Worm (Caenorhabditis elegans): ENCODE data around the gene F10B5.3.

The F10B5.3 gene

DNA sequence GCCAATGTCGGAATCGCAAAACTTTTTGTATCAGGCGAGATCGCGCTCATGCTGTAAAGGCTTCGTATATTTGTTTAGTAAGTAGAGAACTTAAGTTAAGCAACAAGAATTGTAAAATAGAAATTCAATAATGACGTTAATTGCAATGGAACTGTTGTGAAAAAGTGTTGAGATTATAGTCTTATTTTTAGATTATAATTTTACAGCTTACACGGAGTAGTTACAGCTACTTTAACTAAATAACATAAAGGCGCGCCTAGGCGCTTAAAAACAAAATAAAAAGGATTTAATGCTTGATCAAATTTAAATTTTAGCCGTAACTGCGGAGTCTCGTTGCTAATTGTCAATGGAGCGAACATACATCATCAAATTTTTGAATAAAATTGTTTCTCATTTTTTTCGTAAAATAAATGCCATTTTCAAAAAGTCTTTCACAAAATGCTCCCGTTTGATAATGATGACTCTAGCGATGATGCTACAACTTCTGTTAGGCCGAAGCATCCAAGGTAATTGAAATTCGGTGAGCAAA is 12.4 kb upstream of the F10B5.3 start, which contains the start of the genes emb-27 and rrf-3:
Gene emb-27, minus strand, starts transcription at position 51 of the 529 bp plus-strand sequence.
Gene rrf-3, plus strand, starts transcription at position 346 of the 529 bp plus-strand sequence.
- TF ChIP-seq him-1 (tag; optimal IDR thresholded peaks at IDR 0.05) (no peak), W03F9.2 (tag; optimal IDR thresholded peaks at IDR 0.05) (no peak), dao-5 (tag; optimal IDR thresholded peaks at IDR 0.05) (no peak)

- TF ChIP-seq him-1 (tag; optimal IDR thresholded peaks at IDR 0.05) = no peak
These were observed 11.1 kb upstream of the F10B5.3 start for ce11 chrII:8160916-8161315.

DNA sequence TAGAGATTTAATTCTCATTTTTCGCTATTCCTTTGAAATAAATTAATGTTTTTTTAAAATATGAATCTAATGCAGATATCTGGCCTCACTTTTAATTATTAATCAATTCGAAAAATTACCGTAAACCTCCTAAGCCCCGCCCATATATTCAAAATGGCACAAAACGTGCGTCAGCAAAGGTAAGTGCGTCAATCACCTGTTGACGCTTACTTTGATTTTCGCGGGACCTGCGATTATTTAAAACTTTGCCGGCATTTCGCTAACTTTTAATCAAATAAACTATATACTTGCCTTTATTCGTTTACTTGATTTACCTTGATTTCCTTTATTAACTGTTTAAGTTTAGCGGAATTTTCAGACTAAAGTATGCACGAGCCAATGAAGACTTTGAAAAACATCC is 8.2 kb upstream of the F10B5.3 start, which contains the start of gene pch-2:
Gene pch-2, plus strand, starts transcription at position 359 of the 400 bp plus-strand sequence.
- TF ChIP-seq him-1 (tag; optimal IDR thresholded peaks at IDR 0.05) (no peak), W03F9.2 (tag; optimal IDR thresholded peaks at IDR 0.05) (no peak), dao-5 (tag; optimal IDR thresholded peaks at IDR 0.05) (no peak)

ce11 chrII:8156845-8157373 is 7.1 kb upstream of the F10B5.3 start, which contains the start of the genes tub-1 and tmem-138:
TSS of gene tub-1 (minus strand) at chrII:8156945.
TSS of gene tmem-138 (plus strand) at chrII:8157323.
- no peak for TF ChIP-seq him-1 (tag; optimal IDR thresholded peaks at IDR 0.05)
- TF ChIP-seq W03F9.2 (tag; optimal IDR thresholded peaks at IDR 0.05) = no peak
- no peak for TF ChIP-seq dao-5 (tag; optimal IDR thresholded peaks at IDR 0.05)

DNA sequence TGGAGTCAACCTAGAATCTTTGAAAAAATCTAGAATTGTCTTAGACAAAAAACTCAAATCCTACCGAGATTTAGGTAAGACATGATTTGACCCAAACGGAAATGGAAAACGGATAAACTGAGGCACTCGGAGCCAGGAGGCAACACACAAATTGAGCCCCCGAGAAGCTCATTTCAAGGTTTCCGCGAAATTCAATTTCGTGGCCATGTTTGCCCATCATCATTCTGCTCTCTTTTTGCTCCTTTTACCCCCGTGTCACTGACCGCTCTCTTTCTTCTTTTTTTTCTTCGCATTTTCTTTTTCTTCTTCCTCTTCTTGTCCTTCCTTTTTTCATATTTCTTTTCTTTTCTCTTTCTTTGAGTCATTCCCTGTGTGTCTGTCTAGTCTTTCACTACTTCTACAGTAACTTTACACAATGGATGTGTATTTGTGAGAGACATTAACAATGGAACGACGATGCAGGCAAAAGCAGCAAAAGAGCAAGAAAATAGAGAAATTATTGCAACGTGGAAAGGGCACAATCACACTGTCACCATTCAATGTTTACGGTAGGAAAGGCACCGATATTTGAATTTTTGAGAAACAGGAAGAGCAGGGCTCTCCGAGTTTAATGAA is 3.0 kb upstream of the F10B5.3 start:
- no peak for TF ChIP-seq him-1 (tag; optimal IDR thresholded peaks at IDR 0.05)
- no peak for TF ChIP-seq W03F9.2 (tag; optimal IDR thresholded peaks at IDR 0.05)
- TF ChIP-seq dao-5 (tag; optimal IDR thresholded peaks at IDR 0.05) = no peak

DNA sequence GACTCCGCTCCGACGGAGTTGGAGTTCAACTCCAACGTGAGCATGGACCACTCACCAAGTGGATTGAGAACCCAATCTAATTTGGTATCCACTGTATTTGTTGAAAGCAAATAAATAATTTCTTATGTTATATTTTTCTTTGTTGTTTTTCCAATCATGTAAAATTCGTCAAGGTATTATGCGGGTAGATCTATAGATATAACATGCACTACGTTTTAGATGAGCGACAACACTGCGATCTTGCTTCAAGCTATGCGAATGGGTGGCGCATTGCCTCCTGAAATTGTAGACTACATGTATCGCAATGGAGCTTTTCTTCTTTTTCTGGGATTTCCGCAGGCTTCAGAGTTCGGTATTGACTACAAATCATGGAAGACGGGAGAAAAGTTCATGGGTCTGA is 5.3 kb downstream of the F10B5.3 start, which contains the start of gene F10B5.2:
Gene F10B5.2, plus strand, starts transcription at position 220 of the 400 bp plus-strand sequence.
- no peak for TF ChIP-seq him-1 (tag; optimal IDR thresholded peaks at IDR 0.05)
- TF ChIP-seq W03F9.2 (tag; optimal IDR thresholded peaks at IDR 0.05) = no peak
- TF ChIP-seq dao-5 (tag; optimal IDR thresholded peaks at IDR 0.05) = no peak

DNA sequence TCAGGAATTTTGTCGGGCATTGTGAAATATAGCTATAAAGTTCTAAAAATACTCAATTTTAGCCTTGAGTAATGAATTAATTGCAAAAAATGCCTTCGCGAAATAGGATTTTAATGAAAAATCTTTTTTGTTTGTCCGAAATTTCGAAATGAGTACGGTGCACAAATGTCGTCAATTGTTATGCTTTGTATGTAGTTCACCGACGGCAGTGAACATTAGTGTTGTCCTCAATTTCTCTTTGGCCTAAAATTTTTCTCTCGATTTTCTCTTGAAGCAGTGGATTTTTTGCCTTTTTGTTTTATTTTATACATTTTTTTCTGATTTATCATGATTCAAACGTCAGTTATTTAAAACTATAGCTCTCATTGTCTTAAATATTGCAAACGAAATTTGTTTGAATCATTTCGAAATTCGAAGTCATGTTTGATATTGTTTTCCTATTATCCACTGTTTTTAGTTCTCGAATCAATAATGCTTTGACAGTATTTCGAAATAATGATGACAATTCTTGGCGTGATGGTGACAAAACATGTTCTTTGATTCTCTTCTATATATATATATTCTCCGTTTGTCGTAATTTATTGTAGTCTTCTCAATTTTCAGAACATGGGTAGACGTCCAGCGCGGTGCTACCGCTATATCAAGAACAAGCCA is 6.4 kb downstream of the F10B5.3 start, which contains the start of the genes ints-11 and rpl-10:
Gene ints-11, minus strand, starts transcription at position 201 of the 654 bp plus-strand sequence.
Gene rpl-10, plus strand, starts transcription at position 604 of the 654 bp plus-strand sequence.
- TF ChIP-seq W03F9.2 (tag; optimal IDR thresholded peaks at IDR 0.05) = peak; percentile 76
- no peak for TF ChIP-seq him-1 (tag; optimal IDR thresholded peaks at IDR 0.05)

- no peak for TF ChIP-seq him-1 (tag; optimal IDR thresholded peaks at IDR 0.05)
- TF ChIP-seq dao-5 (tag; optimal IDR thresholded peaks at IDR 0.05) = no peak
- TF ChIP-seq W03F9.2 (tag; optimal IDR thresholded peaks at IDR 0.05) = no peak
These were observed 8.7 kb downstream of the F10B5.3 start for ce11 chrII:8141135-8141534.

ce11 chrII:8138015-8138546 is 11.7 kb downstream of the F10B5.3 start, which contains the start of gene cdc-48.2:
TSS of gene cdc-48.2 (plus strand) at chrII:8138496.
- no peak for TF ChIP-seq dao-5 (tag; optimal IDR thresholded peaks at IDR 0.05)
- TF ChIP-seq him-1 (tag; optimal IDR thresholded peaks at IDR 0.05) = no peak
- TF ChIP-seq W03F9.2 (tag; optimal IDR thresholded peaks at IDR 0.05) = no peak

DNA sequence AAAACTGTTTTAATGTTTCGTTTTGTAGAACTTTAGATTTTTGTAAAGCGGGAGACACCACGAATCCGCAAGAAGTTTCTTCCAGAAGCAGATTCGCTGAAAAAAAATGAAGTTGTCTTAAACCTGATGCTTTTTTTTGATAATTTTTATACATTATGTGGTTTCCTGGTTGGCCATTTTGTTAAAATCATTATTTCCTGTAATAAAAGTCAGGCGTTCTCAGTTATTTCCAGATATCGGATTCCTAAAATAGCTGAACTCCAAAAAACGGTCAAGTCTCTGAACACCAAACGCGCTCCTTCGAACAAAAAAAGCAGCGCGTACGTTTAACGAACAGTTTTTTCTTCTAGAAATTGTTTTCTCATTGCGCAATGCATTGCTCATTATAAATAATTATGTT is 12.5 kb downstream of the F10B5.3 start:
- TF ChIP-seq dao-5 (tag; optimal IDR thresholded peaks at IDR 0.05) (no peak), W03F9.2 (tag; optimal IDR thresholded peaks at IDR 0.05) (no peak), him-1 (tag; optimal IDR thresholded peaks at IDR 0.05) (no peak)

DNA sequence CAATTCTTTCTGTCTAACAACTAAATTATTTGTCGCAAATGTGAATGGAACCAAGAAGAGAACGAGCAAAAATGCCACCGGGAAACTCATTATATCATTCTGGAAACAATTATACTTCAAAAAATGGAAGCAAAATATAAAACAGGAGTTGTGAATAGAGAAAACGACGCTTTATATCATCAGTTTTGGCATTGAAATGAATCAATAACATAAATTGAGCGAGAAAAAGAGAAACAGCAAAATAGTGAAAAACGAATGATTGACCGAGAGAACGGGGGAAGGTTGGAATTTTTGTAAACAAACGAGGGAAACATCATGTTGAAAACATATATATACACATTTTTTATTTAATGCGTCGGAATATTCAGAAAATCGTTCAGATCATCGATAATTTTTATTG is 13.0 kb downstream of the F10B5.3 start, which contains the start of gene ctns-1:
Gene ctns-1, minus strand, starts transcription at position 101 of the 400 bp plus-strand sequence.
- no peak for TF ChIP-seq dao-5 (tag; optimal IDR thresholded peaks at IDR 0.05)
- TF ChIP-seq him-1 (tag; optimal IDR thresholded peaks at IDR 0.05) = no peak
- TF ChIP-seq W03F9.2 (tag; optimal IDR thresholded peaks at IDR 0.05) = no peak

ce11 chrII:8135953-8136352 is 13.9 kb downstream of the F10B5.3 start:
- TF ChIP-seq him-1 (tag; optimal IDR thresholded peaks at IDR 0.05) (no peak), dao-5 (tag; optimal IDR thresholded peaks at IDR 0.05) (no peak), W03F9.2 (tag; optimal IDR thresholded peaks at IDR 0.05) (no peak)

DNA sequence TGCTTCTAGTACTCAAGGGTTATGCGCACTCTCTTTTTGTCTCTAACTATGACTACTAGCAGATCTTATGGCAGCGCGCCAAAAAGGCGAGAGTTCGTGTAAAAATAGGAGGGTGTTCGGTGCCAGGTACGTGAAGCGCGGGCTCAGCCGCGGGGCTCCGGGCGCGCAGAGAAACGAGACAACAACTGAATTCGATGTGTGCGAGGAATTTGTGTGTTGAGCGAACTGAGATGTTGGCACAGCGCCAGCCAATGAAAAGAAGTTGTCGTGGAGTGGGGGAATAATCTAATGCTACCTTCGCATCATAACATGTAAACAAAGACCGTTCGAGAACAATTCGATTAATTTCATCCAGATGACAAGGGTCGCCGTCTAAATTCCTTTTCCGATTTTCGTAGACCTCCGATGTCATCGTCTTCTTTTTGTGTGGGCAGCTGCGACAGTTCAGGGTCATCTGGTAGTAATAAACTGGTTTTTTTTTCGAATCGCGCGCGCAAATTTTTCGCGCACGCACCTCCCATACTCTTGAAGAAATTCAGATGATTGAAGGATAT is 18.3 kb downstream of the F10B5.3 start:
- TF ChIP-seq W03F9.2 (tag; optimal IDR thresholded peaks at IDR 0.05) (no peak), dao-5 (tag; optimal IDR thresholded peaks at IDR 0.05) (no peak), him-1 (tag; optimal IDR thresholded peaks at IDR 0.05) (peak; percentile 67)

All from whole organism, L4/young adult.